Worm (Caenorhabditis elegans) whole organism, midembryonic: ENCODE measurements around the gene str-112.

Experiments
- cog-1 ChIP-seq: sonication (generic microtip); optimal IDR thresholded peaks from 2 replicates; lab custom pipeline; 2016; ENCODE audit warnings: missing genetic modification characterization, missing compliant biosample characterization
- flt-1 ChIP-seq: fragments of 200-800 bp; sonication (Bioruptor generic); IDR thresholded peaks from 2 replicates; pipeline ENCODE4 v1.3.6; 2022; ENCODE audit warnings: missing genetic modification characterization, missing compliant biosample characterization
- klf-2 ChIP-seq: fragments of 200-800 bp; sonication (Bioruptor generic); conservative IDR thresholded peaks from 2 replicates; pipeline ENCODE4 v1.3.6; 2022; ENCODE audit warnings: missing genetic modification reagents, missing genetic modification characterization, missing compliant biosample characterization
- med-1 ChIP-seq: sonication (generic microtip); optimal IDR thresholded peaks from 2 replicates; lab custom pipeline; 2017; ENCODE audit warnings: missing genetic modification characterization, mild to moderate bottlenecking, missing compliant biosample characterization, antibody characterized with exemption, missing genetic modification reagents; ENCODE audit not compliant: insufficient read depth
- ref-1 ChIP-seq: fragments of 200-800 bp; sonication (Bioruptor generic); conservative IDR thresholded peaks from 2 replicates; pipeline ENCODE4 v1.3.6; 2022; ENCODE audit warnings: missing genetic modification reagents, missing genetic modification characterization, missing compliant biosample characterization
- tab-1 ChIP-seq: fragments of 200-800 bp; sonication (Bioruptor generic); IDR thresholded peaks from 2 replicates; pipeline ENCODE4 v1.3.6; 2022; ENCODE audit warnings: missing genetic modification characterization, missing compliant biosample characterization
- ztf-23 ChIP-seq: fragments of 200-800 bp; sonication (Bioruptor generic); IDR thresholded peaks from 2 replicates; pipeline ENCODE4 v1.3.6; 2022; ENCODE audit warnings: missing genetic modification reagents, missing genetic modification characterization, missing compliant biosample characterization
- ztf-29 ChIP-seq: fragments of 200-800 bp; sonication (Bioruptor generic); IDR thresholded peaks from 2 replicates; pipeline ENCODE4 v1.3.6; 2022; ENCODE audit warnings: missing genetic modification reagents, missing genetic modification characterization, missing compliant biosample characterization

- no peak for TF ChIP-seq tab-1 (GFP tag; lab: Robert Waterston, UW)
- TF ChIP-seq flt-1 = no peak
- TF ChIP-seq ztf-23 = no peak
- no peak for TF ChIP-seq ztf-29
- no peak for TF ChIP-seq klf-2 (GFP tag; lab: Robert Waterston, UW)
- no peak for TF ChIP-seq ref-1 (GFP tag; lab: Robert Waterston, UW)
- TF ChIP-seq cog-1 = no peak
- TF ChIP-seq med-1 (GFP tag; lab: Kevin White, UChicago) = no peak
Measured at ce11 chrV:7166709-7167108, 28.5 kb upstream of the str-112 start, which contains the start of gene ugt-36.
